Fruit fly (Drosophila melanogaster): Measurements from ENCODE around the gene ast.
A peak's percentile ranks its signal among the peaks of the same experiment; 100 is the strongest.

ast gene

DNA sequence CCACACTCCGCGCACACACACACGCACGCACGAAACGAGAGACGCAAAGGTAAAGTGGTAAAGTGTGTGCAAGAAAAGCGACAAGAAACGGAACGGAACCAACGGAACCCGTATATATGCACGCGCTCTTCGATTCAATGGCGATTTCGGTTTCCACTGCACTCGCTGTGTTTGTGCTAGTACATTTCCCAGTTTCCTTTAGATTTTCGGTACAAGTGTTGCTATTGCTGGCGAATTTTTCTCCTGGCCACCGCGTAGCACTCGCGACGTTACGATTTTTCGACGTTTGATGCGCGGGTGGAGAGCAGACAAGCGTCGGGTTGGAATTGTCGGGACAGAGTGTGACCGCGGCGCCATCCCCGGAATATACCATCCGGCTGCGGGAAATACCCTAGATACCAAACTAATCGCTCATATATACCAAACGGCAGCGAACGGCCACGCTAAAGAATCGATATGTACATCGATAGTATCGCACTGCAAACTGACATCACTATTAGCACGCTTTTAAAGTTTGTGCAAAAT, at the start of gene ast, which contains the start of gene S:
Gene ast, plus strand, starts transcription at position 480 of the 525 bp plus-strand sequence.
Gene S, minus strand, starts transcription at position 347 of the 525 bp plus-strand sequence.
- no peak for TF ChIP-seq CG9139 (GFP tag; optimal IDR thresholded peaks at IDR 0.05)
- TF ChIP-seq CG6854 (GFP tag; optimal IDR thresholded peaks at IDR 0.05): peak; percentile 49
- peak; percentile 8 for TF ChIP-seq CG16779 (tag; optimal IDR thresholded peaks at IDR 0.05)
- peak; percentile 22 for TF ChIP-seq net (GFP tag; optimal IDR thresholded peaks at IDR 0.05)
- peak; percentile 24 for TF ChIP-seq dsx (GFP tag; optimal IDR thresholded peaks at IDR 0.05; ENCODE audit: poor library complexity, severe bottlenecking)
- no peak for TF ChIP-seq CG8319 (GFP tag; optimal IDR thresholded peaks at IDR 0.05)
- TF ChIP-seq cyc (GFP tag; optimal IDR thresholded peaks at IDR 0.05): peak; percentile 13
- no peak for TF ChIP-seq CG34406 (GFP tag; optimal IDR thresholded peaks at IDR 0.05)
- TF ChIP-seq Hr39 (GFP tag; optimal IDR thresholded peaks at IDR 0.05): no peak
- peak; percentile 25 for TF ChIP-seq lz (GFP tag; optimal IDR thresholded peaks at IDR 0.05)
- TF ChIP-seq CG6163 (GFP tag; IDR thresholded peaks at IDR 0.05): peak; percentile 8; the same call in 1 of the 3 replicates
- TF ChIP-seq Hr38 (GFP tag; optimal IDR thresholded peaks at IDR 0.05): no peak
- peak; percentile 76 for TF ChIP-seq CG1621 (tag; optimal IDR thresholded peaks at IDR 0.05)
- TF ChIP-seq CG6808 (GFP tag; optimal IDR thresholded peaks at IDR 0.05): peak; percentile 29
- peak; percentile 2 to 45 for TF ChIP-seq ss (GFP tag; optimal IDR thresholded peaks at IDR 0.05)
- peak; percentile 10 for TF ChIP-seq fd85E (GFP tag; optimal IDR thresholded peaks at IDR 0.05)
- peak; percentile 3 for TF ChIP-seq CG3032 (tag; optimal IDR thresholded peaks at IDR 0.05)
- peak; percentile 34; the same call in 1 of the 2 replicates for TF ChIP-seq CG15336 (GFP tag; IDR thresholded peaks at IDR 0.05)
- TF ChIP-seq esn (GFP tag; optimal IDR thresholded peaks at IDR 0.05): peak; percentile 36
- peak; percentile 29 for TF ChIP-seq CG3919 (GFP tag; optimal IDR thresholded peaks at IDR 0.05)
- peak; percentile 86 for TF ChIP-seq Eip78C (GFP tag)
- peak; percentile 13 for TF ChIP-seq Sox14 (GFP tag; optimal IDR thresholded peaks at IDR 0.05)
- TF ChIP-seq topi (GFP tag; optimal IDR thresholded peaks at IDR 0.05): peak; percentile 20
- TF ChIP-seq CG10631 (GFP tag; optimal IDR thresholded peaks at IDR 0.05): no peak

DNA sequence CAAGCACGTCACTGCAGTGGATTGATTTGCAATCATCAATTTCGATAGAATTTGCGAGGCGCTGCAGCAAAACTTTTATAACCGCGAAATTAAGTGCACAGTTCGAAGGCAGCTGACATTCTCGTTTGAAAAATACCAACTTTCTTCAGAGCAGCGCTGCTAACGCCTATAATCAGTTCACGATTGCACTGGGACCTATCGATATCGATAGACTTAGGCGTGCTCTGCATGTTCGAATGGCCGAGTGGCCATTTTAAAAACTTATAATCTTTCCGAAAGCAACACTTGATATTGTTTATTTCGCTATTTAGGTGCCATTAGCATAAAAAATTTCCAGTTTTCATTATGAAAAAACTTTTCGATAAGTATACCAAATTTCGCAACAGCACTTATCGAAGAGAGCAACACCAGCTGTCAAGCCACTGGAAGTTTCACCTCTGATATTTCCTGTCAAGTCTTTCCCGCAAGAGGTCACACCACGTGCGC, 40.9 kb upstream of the ast start, which contains the start of gene gNacalpha:
Gene gNacalpha, plus strand, starts transcription at position 436 of the 486 bp plus-strand sequence.
- TF ChIP-seq topi (GFP tag; optimal IDR thresholded peaks at IDR 0.05) (no peak), lz (GFP tag; optimal IDR thresholded peaks at IDR 0.05) (no peak), CG16779 (tag; optimal IDR thresholded peaks at IDR 0.05) (no peak), Gug (GFP tag; IDR thresholded peaks at IDR 0.05) (no peak), eg (GFP tag; IDR thresholded peaks at IDR 0.05) (no peak), dac (GFP tag; optimal IDR thresholded peaks at IDR 0.05) (no peak), esn (GFP tag; optimal IDR thresholded peaks at IDR 0.05) (no peak), svp (GFP tag) (no peak), CG6163 (GFP tag; IDR thresholded peaks at IDR 0.05) (no peak), Blimp-1 (GFP tag; optimal IDR thresholded peaks at IDR 0.05) (no peak), CG8119 (GFP tag; IDR thresholded peaks at IDR 0.05) (no peak), Smox (GFP tag; optimal IDR thresholded peaks at IDR 0.05) (no peak), OdsH (GFP tag; optimal IDR thresholded peaks at IDR 0.05) (no peak), CG11902 (GFP tag; optimal IDR thresholded peaks at IDR 0.05) (no peak), Sox15 (GFP tag; optimal IDR thresholded peaks at IDR 0.05) (no peak), CG6276 (GFP tag; optimal IDR thresholded peaks at IDR 0.05) (no peak), CG9139 (GFP tag; optimal IDR thresholded peaks at IDR 0.05) (no peak), CG4318 (GFP tag; optimal IDR thresholded peaks at IDR 0.05) (no peak)

DNA sequence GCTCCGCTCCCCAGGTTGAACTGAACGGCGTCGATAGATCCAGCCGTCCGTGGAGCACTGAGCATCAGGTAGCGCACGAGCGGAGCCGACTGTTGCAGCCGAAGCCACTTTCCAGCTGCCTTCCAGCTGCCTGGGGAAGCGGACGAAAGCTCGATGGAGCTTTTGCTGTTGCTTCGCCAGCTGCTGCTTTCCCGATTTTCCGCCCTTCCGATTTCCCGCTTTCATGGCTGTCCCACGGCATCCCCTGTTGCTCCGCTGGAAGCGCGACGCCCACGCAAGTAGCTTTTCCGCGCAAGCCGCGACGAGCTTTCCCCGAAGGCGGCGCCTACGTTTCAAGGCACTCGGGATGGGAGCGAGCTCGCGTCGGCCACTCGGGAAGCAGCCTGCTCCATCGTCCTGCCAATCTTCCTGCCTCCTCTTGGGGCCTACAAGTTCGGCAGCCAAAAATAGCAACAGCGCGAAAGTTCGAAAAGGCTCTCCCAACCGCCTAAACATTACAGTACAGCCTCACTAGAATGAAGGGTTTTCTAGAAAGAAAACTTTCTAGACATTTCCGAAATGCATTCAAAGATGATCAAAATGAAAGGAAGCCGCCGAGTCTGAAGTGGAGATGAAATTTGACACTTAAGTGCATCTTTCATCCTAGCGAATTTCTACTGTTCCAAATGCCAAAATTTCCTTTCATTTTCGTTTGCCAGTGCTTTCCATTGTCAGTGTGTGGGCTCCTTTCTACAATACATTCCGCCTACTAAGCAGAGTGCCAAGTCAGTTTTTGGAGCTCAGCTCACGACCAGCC, 34.4 kb upstream of the ast start:
- TF ChIP-seq CG6163 (GFP tag; IDR thresholded peaks at IDR 0.05): no peak
- TF ChIP-seq CG7368 (GFP tag; optimal IDR thresholded peaks at IDR 0.05): no peak
- TF ChIP-seq svp (GFP tag): peak; percentile 25
- TF ChIP-seq CG8119 (GFP tag; IDR thresholded peaks at IDR 0.05): no peak
- TF ChIP-seq CG6792 (GFP tag; optimal IDR thresholded peaks at IDR 0.05): no peak
- TF ChIP-seq pdm3 (GFP tag; optimal IDR thresholded peaks at IDR 0.05): no peak
- TF ChIP-seq cyc (GFP tag; optimal IDR thresholded peaks at IDR 0.05): no peak
- TF ChIP-seq CG3919 (GFP tag; optimal IDR thresholded peaks at IDR 0.05): no peak
- TF ChIP-seq CG6276 (GFP tag; optimal IDR thresholded peaks at IDR 0.05): no peak
- TF ChIP-seq fd85E (GFP tag; optimal IDR thresholded peaks at IDR 0.05): no peak
- TF ChIP-seq OdsH (GFP tag; optimal IDR thresholded peaks at IDR 0.05): peak; percentile 3
- no peak for TF ChIP-seq CG31627 (GFP tag; optimal IDR thresholded peaks at IDR 0.05)
- peak; percentile 49; the same call in 1 of the 3 replicates for TF ChIP-seq eg (GFP tag; IDR thresholded peaks at IDR 0.05)
- peak; percentile 17 for TF ChIP-seq CG32006 (GFP tag; optimal IDR thresholded peaks at IDR 0.05)
- no peak for TF ChIP-seq ss (GFP tag; optimal IDR thresholded peaks at IDR 0.05)
- TF ChIP-seq lz (GFP tag; optimal IDR thresholded peaks at IDR 0.05): no peak
- TF ChIP-seq dac (GFP tag; optimal IDR thresholded peaks at IDR 0.05): no peak
- TF ChIP-seq acj6 (GFP tag; optimal IDR thresholded peaks at IDR 0.05): no peak
- TF ChIP-seq CG11762 (GFP tag; optimal IDR thresholded peaks at IDR 0.05; ENCODE audit: insufficient read depth): no peak
